Worm (Caenorhabditis elegans) whole organism, L4/young adult: ENCODE data around the gene ZK652.8.

Source experiments
- dao-5 ChIP-seq: sonication (generic microtip); optimal IDR thresholded peaks from 2 replicates; lab custom pipeline; 2016; ENCODE audit warnings: missing genotype, missing genetic modification characterization, moderate library complexity, missing compliant biosample characterization
- him-1 ChIP-seq: sonication (generic microtip); optimal IDR thresholded peaks from 2 replicates; lab custom pipeline; 2016; ENCODE audit warnings: missing genotype, missing genetic modification reagents, missing genetic modification characterization, missing compliant biosample characterization

DNA sequence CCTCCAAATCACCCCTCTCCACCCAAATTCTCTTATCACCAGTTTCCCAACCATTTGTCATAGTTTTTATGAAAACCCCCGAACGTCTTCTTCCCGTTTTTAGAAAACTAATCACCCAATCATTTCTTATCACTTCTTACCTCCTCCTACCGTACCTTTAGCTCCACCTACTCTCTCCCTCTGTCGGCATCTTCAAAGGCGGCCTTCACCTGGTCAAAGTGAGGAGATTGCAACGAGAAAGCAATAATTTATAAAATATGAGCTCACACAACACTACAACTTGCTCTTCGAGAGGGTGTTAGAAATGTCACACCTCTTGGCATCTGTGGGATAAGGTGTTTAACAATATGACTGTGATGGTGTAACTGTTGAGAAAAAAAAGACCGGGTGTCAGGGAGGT, 34.4 kb downstream of the ZK652.8 start:
- TF ChIP-seq him-1 (tag; lab: Kevin White, UChicago) (no peak), dao-5 (no peak)
